Fruit fly (Drosophila melanogaster) whole organism, embryonic: ENCODE data around the gene CG31207.

Experiments used
- Atf-2 ChIP-seq: fragments of 200-800 bp; sonication (Bioruptor generic); optimal IDR thresholded peaks from 2 replicates; lab custom pipeline; 2016; ENCODE audit warnings: missing biosample characterization, missing genetic modification characterization
- B-H2 ChIP-seq: fragments of 200-800 bp; sonication (Bioruptor generic); optimal IDR thresholded peaks from 2 replicates; lab custom pipeline; 2018; ENCODE audit warnings: missing biosample characterization, mild to moderate bottlenecking, missing genetic modification characterization
- CG10267 ChIP-seq: fragments of 200-800 bp; sonication (Bioruptor generic); optimal IDR thresholded peaks from 2 replicates; lab custom pipeline; 2018; ENCODE audit warnings: missing biosample characterization, mild to moderate bottlenecking, missing genetic modification characterization, moderate library complexity
- CG10543 ChIP-seq: fragments of 200-800 bp; sonication (Bioruptor generic); optimal IDR thresholded peaks from 3 replicates; lab custom pipeline; 2017; ENCODE audit warnings: missing biosample characterization, mild to moderate bottlenecking, missing genetic modification characterization, moderate library complexity
- CG11696 ChIP-seq: fragments of 200-800 bp; sonication (Bioruptor generic); IDR thresholded peaks from 2 replicates; pipeline ENCODE4 v1.3.6; 2022; ENCODE audit warnings: missing biosample characterization, missing genetic modification characterization
- CG12769 ChIP-seq: fragments of 200-800 bp; sonication (Bioruptor generic); optimal IDR thresholded peaks from 2 replicates; lab custom pipeline; 2019; ENCODE audit warnings: missing biosample characterization, mild to moderate bottlenecking, missing genetic modification characterization, moderate library complexity
- CG17361 ChIP-seq: fragments of 200-800 bp; sonication (Bioruptor generic); IDR thresholded peaks from 3 replicates; pipeline ENCODE4 v1.3.6; 2022; ENCODE audit warnings: missing biosample characterization, missing genetic modification characterization
- CG34376 ChIP-seq: fragments of 200-800 bp; sonication (Bioruptor generic); optimal IDR thresholded peaks from 2 replicates; lab custom pipeline; 2018; ENCODE audit warnings: missing biosample characterization, mild to moderate bottlenecking, missing genetic modification characterization
- CG3995 ChIP-seq: fragments of 200-800 bp; sonication (Bioruptor generic); optimal IDR thresholded peaks from 3 replicates; lab custom pipeline; 2016; ENCODE audit warnings: missing biosample characterization, missing genetic modification characterization
- CG9609 ChIP-seq: fragments of 200-800 bp; sonication (Bioruptor generic); optimal IDR thresholded peaks from 3 replicates; lab custom pipeline; 2016; ENCODE audit warnings: missing biosample characterization, missing genetic modification characterization
- Ets65A ChIP-seq: fragments of 200-800 bp; sonication (Bioruptor generic); peaks from one replicate; lab custom pipeline; 2016; ENCODE audit warnings: missing biosample characterization, missing genetic modification characterization
- Gug ChIP-seq: fragments of 200-800 bp; sonication (Bioruptor generic); IDR thresholded peaks from 4 replicates; pipeline ENCODE4 v1.3.6; 2022; ENCODE audit warnings: missing biosample characterization, missing genetic modification characterization
- H2.0 ChIP-seq: fragments of 200-800 bp; sonication (Bioruptor generic); IDR thresholded peaks from 2 replicates; pipeline ENCODE4 v1.3.6; 2022; ENCODE audit warnings: missing biosample characterization, missing genetic modification characterization
- HLH4C ChIP-seq: fragments of 200-800 bp; sonication (Bioruptor generic); IDR thresholded peaks from 3 replicates; pipeline ENCODE4 v1.3.6; 2022; ENCODE audit warnings: missing biosample characterization, missing genetic modification characterization; ENCODE audit not compliant: partially characterized antibody
- Lhr ChIP-seq: fragments of 200-800 bp; sonication (Bioruptor generic); optimal IDR thresholded peaks from 3 replicates; lab custom pipeline; 2017; ENCODE audit warnings: mild to moderate bottlenecking, missing biosample characterization, missing genetic modification reagents, missing genetic modification characterization
- Meics ChIP-seq: fragments of 200-800 bp; sonication (Bioruptor generic); optimal IDR thresholded peaks from 2 replicates; lab custom pipeline; 2017; ENCODE audit warnings: missing biosample characterization, mild to moderate bottlenecking, missing genetic modification characterization
- Oaz ChIP-seq: fragments of 200-800 bp; sonication (Bioruptor generic); IDR thresholded peaks from 2 replicates; pipeline ENCODE4 v1.3.6; 2022; ENCODE audit warnings: missing biosample characterization, missing genetic modification characterization
- Pdp1 ChIP-seq, 2 experiments: fragments of 200-800 bp; sonication (Bioruptor generic); optimal IDR thresholded peaks; 3 replicates each; lab custom pipeline; 2016; ENCODE audit warnings: missing biosample characterization in 2 of 2, missing genetic modification characterization in 2 of 2, mild to moderate bottlenecking in 1 of 2, moderate library complexity in 1 of 2
- Rfx ChIP-seq: fragments of 200-800 bp; sonication (Bioruptor generic); IDR thresholded peaks from 2 replicates; pipeline ENCODE4 v1.3.6; 2022; ENCODE audit warnings: missing biosample characterization, missing genetic modification characterization
- Rx ChIP-seq: fragments of 200-800 bp; sonication (Bioruptor generic); IDR thresholded peaks from 2 replicates; pipeline ENCODE4 v1.3.6; 2022; ENCODE audit warnings: missing biosample characterization, missing genetic modification characterization
- Side ChIP-seq: fragments of 200-800 bp; sonication (Bioruptor generic); optimal IDR thresholded peaks from 2 replicates; lab custom pipeline; 2016; ENCODE audit warnings: missing biosample characterization, missing genetic modification characterization
- Taf1 ChIP-seq: fragments of 200-800 bp; sonication (Bioruptor generic); IDR thresholded peaks from 2 replicates; pipeline ENCODE4 v1.3.6; 2022; ENCODE audit warnings: missing biosample characterization, missing genetic modification characterization
- Trl ChIP-seq, 3 experiments: fragments of >200 bp in 2 of 3; fragments of 200-800 bp in 1 of 3; sonication (Bioruptor generic) in 1 of 3; optimal IDR thresholded peaks; 2 replicates in 1 of 3; 3 replicates in 2 of 3; lab custom pipeline; 2016 to 2017; ENCODE audit warnings: missing biosample characterization in 1 of 3, missing genetic modification characterization in 1 of 3
- ap ChIP-seq: fragments of 200-800 bp; sonication (Bioruptor generic); IDR thresholded peaks from 2 replicates; pipeline ENCODE4 v1.3.6; 2022; ENCODE audit warnings: missing biosample characterization, missing genetic modification characterization
- ato ChIP-seq: fragments of 200-800 bp; sonication (Bioruptor generic); IDR thresholded peaks from 2 replicates; pipeline ENCODE4 v1.3.6; 2022; ENCODE audit warnings: missing biosample characterization, missing genetic modification characterization; ENCODE audit not compliant: partially characterized antibody
- cas ChIP-seq: fragments of 200-800 bp; sonication (Bioruptor generic); IDR thresholded peaks from 2 replicates; pipeline ENCODE4 v1.3.6; 2022; ENCODE audit warnings: missing biosample characterization, missing genetic modification characterization
- croc ChIP-seq: fragments of 200-800 bp; sonication (Bioruptor generic); conservative IDR thresholded peaks from 3 replicates; pipeline ENCODE4 v1.3.6; 2022; ENCODE audit warnings: missing biosample characterization, missing genetic modification characterization
- da ChIP-seq: fragments of 200-800 bp; sonication (Bioruptor generic); optimal IDR thresholded peaks from 2 replicates; lab custom pipeline; 2016; ENCODE audit warnings: missing biosample characterization, missing genetic modification characterization
- esg ChIP-seq: fragments of 200-800 bp; sonication (Bioruptor generic); conservative IDR thresholded peaks from 2 replicates; pipeline ENCODE4 v1.3.6; 2022; ENCODE audit warnings: missing biosample characterization, missing genetic modification characterization
- eyg ChIP-seq: fragments of 200-800 bp; sonication (Bioruptor generic); optimal IDR thresholded peaks from 3 replicates; lab custom pipeline; 2016; ENCODE audit warnings: missing biosample characterization, missing genetic modification characterization
- gfzf ChIP-seq: fragments of 200-800 bp; sonication (Bioruptor generic); optimal IDR thresholded peaks from 2 replicates; lab custom pipeline; 2016; ENCODE audit warnings: missing biosample characterization, mild to moderate bottlenecking, missing genetic modification characterization, moderate library complexity
- grau ChIP-seq: fragments of 200-800 bp; optimal IDR thresholded peaks from 3 replicates; lab custom pipeline; 2019; ENCODE audit warnings: missing biosample characterization, mild to moderate bottlenecking, missing genetic modification characterization, moderate library complexity
- gro ChIP-seq: fragments of 200-800 bp; sonication (Bioruptor generic); optimal IDR thresholded peaks from 2 replicates; lab custom pipeline; 2016; ENCODE audit warnings: missing biosample characterization, missing genetic modification characterization
- gt ChIP-seq: fragments of 200-800 bp; sonication (Bioruptor generic); IDR thresholded peaks from 2 replicates; pipeline ENCODE4 v1.3.6; 2022; ENCODE audit warnings: missing biosample characterization, missing genetic modification characterization
- hbn ChIP-seq: fragments of 200-800 bp; sonication (Bioruptor generic); IDR thresholded peaks from 2 replicates; pipeline ENCODE4 v1.3.6; 2022; ENCODE audit warnings: missing biosample characterization, missing genetic modification characterization; ENCODE audit not compliant: partially characterized antibody
- lmd ChIP-seq: fragments of 200-800 bp; sonication (Bioruptor generic); IDR thresholded peaks from 2 replicates; pipeline ENCODE4 v1.3.6; 2022; ENCODE audit warnings: missing biosample characterization, missing genetic modification characterization
- luna ChIP-seq: fragments of 200-800 bp; sonication (Bioruptor generic); optimal IDR thresholded peaks from 2 replicates; lab custom pipeline; 2016; ENCODE audit warnings: missing biosample characterization, missing genetic modification characterization
- nerfin-2 ChIP-seq: fragments of 200-800 bp; sonication (Bioruptor generic); IDR thresholded peaks from 2 replicates; pipeline ENCODE4 v1.3.6; 2022; ENCODE audit warnings: missing biosample characterization, missing genetic modification characterization; ENCODE audit not compliant: partially characterized antibody
- otp ChIP-seq: fragments of 200-800 bp; sonication (Bioruptor generic); IDR thresholded peaks from 3 replicates; pipeline ENCODE4, ENCODE4 v1.3.6; 2022; ENCODE audit warnings: missing biosample characterization, missing genetic modification characterization
- p53 ChIP-seq: fragments of 200-800 bp; sonication (Bioruptor generic); optimal IDR thresholded peaks from 2 replicates; lab custom pipeline; 2016; ENCODE audit warnings: missing biosample characterization, missing genetic modification characterization
- pfk ChIP-seq: fragments of 200-800 bp; sonication (Bioruptor generic); optimal IDR thresholded peaks from 2 replicates; lab custom pipeline; 2018; ENCODE audit warnings: missing biosample characterization, mild to moderate bottlenecking, missing genetic modification characterization, moderate library complexity
- pnt ChIP-seq: fragments of 200-800 bp; sonication (Bioruptor generic); optimal IDR thresholded peaks from 3 replicates; lab custom pipeline; 2016; ENCODE audit warnings: missing biosample characterization, missing genetic modification characterization
- pum ChIP-seq: fragments of 200-800 bp; sonication (Bioruptor generic); optimal IDR thresholded peaks from 2 replicates; lab custom pipeline; 2016; ENCODE audit warnings: missing biosample characterization, missing genetic modification characterization
- sisA ChIP-seq: fragments of 200-800 bp; sonication (Bioruptor generic); IDR thresholded peaks from 2 replicates; pipeline ENCODE4 v1.3.6; 2022; ENCODE audit warnings: missing biosample characterization, missing genetic modification characterization
- sug ChIP-seq: fragments of 200-800 bp; optimal IDR thresholded peaks from 2 replicates; lab custom pipeline; 2019; ENCODE audit warnings: missing biosample characterization, mild to moderate bottlenecking, missing genetic modification characterization, moderate library complexity
- tgo ChIP-seq: fragments of 200-800 bp; sonication (Bioruptor generic); IDR thresholded peaks from 3 replicates; pipeline ENCODE4 v1.3.6; 2022; ENCODE audit warnings: missing biosample characterization, missing genetic modification characterization
- tup ChIP-seq: fragments of 200-800 bp; sonication (Bioruptor generic); optimal IDR thresholded peaks from 2 replicates; lab custom pipeline; 2016; ENCODE audit warnings: missing biosample characterization, mild to moderate bottlenecking, missing genetic modification characterization, moderate library complexity
- wdn ChIP-seq: fragments of 200-800 bp; sonication (Bioruptor generic); IDR thresholded peaks from 2 replicates; pipeline ENCODE4 v1.3.6; 2022; ENCODE audit warnings: missing biosample characterization, missing genetic modification characterization
- wor ChIP-seq: fragments of 200-800 bp; sonication (Bioruptor generic); IDR thresholded peaks from 2 replicates; pipeline ENCODE4 v1.3.6; 2022; ENCODE audit warnings: missing biosample characterization, missing genetic modification characterization

CG31207 gene

dm6 chr3R:21017464-21018080 is 29.3 kb downstream of the CG31207 start, which contains the start of gene Rlip (continued):
- peak; percentile 58; the same call in 1 of the 2 replicates for TF ChIP-seq ato
- peak; percentile 59; the same call in 2 of the 3 replicates for TF ChIP-seq HLH4C (GFP tag; lab: Robert Waterston, UW)
- peak; percentile 46 for TF ChIP-seq pum
- TF ChIP-seq Oaz = peak; percentile 19; the same call in 1 of the 2 replicates
- peak; percentile 22 for TF ChIP-seq CG3995 (GFP tag; lab: Kevin White, UChicago)
- no peak for TF ChIP-seq gt (GFP tag; lab: Robert Waterston, UW)
- no peak for TF ChIP-seq wor (GFP tag; lab: Robert Waterston, UW)
- peak; percentile 5 for TF ChIP-seq CG12769 (tag; lab: Kevin White, UChicago)
- TF ChIP-seq esg (GFP tag; lab: Robert Waterston, UW) = peak; percentile 41; the same call in 1 of the 2 replicates
- peak; percentile 22 for TF ChIP-seq CG10543 (GFP tag; lab: Kevin White, UChicago)
- peak; percentile 57 for TF ChIP-seq Rx
- 0 out of 3 replicates have a peak, but pooled peaks have one; percentile 14 for TF ChIP-seq croc (GFP tag; lab: Robert Waterston, UW)
- TF ChIP-seq gro (GFP tag; lab: Kevin White, UChicago) = peak; percentile 64
- TF ChIP-seq Taf1 (GFP tag; lab: Robert Waterston, UW) = no peak
- peak; percentile 40 for TF ChIP-seq p53 (GFP tag; lab: Kevin White, UChicago)
- peak; percentile 56 for TF ChIP-seq sug (tag; lab: Kevin White, UChicago)
- peak; percentile 24 for TF ChIP-seq gfzf
- TF ChIP-seq Lhr (GFP tag; lab: Kevin White, UChicago) = peak; percentile 15
- TF ChIP-seq H2.0 = no peak
- TF ChIP-seq Pdp1 (GFP tag; optimal IDR thresholded peaks at IDR 0.05; lab: Kevin White, UChicago) = peak; percentile 59 to 96
- no peak for TF ChIP-seq pfk (GFP tag; lab: Kevin White, UChicago)
- TF ChIP-seq wdn = peak; percentile 35; the same call in 1 of the 2 replicates
- TF ChIP-seq tup (GFP tag; lab: Kevin White, UChicago) = peak; percentile 36
- peak; percentile 96 for TF ChIP-seq CG10267 (tag; lab: Kevin White, UChicago)
- no peak for TF ChIP-seq da (GFP tag; lab: Kevin White, UChicago)
- no peak for TF ChIP-seq CG11696 (GFP tag; lab: Robert Waterston, UW)
- TF ChIP-seq CG9609 = peak; percentile 55
- peak; percentile 65 for TF ChIP-seq Side
- TF ChIP-seq cas (GFP tag; lab: Robert Waterston, UW) = no peak
- 0 out of 3 replicates have a peak, but pooled peaks have one; percentile 40 for TF ChIP-seq tgo (GFP tag; lab: Robert Waterston, UW)
- peak; percentile 43; the same call in 1 of the 3 replicates for TF ChIP-seq CG17361 (GFP tag; lab: Robert Waterston, UW)
- TF ChIP-seq hbn (GFP tag; lab: Robert Waterston, UW) = peak; percentile 50
- TF ChIP-seq lmd (GFP tag; lab: Robert Waterston, UW) = peak; percentile 47; the same call in 1 of the 2 replicates
- peak; percentile 49 for TF ChIP-seq B-H2 (GFP tag; lab: Kevin White, UChicago)
- peak; percentile 82 for TF ChIP-seq Rfx (GFP tag; lab: Robert Waterston, UW)
- no peak for TF ChIP-seq Trl (optimal IDR thresholded peaks at IDR 0.05; lab: Kevin White, UChicago)
- peak; percentile 75 for TF ChIP-seq Trl (GFP tag; optimal IDR thresholded peaks at IDR 0.05; lab: Kevin White, UChicago)
- TF ChIP-seq Ets65A (GFP tag; lab: Kevin White, UChicago) = peak; percentile 98
- no peak for TF ChIP-seq grau (tag; lab: Kevin White, UChicago)
- TF ChIP-seq otp = 0 out of 3 replicates have a peak, but pooled peaks have one; percentile 25
- TF ChIP-seq Atf-2 = peak; percentile 15
- peak; percentile 25 for TF ChIP-seq pnt
- no peak for TF ChIP-seq ap (GFP tag; lab: Robert Waterston, UW)
- TF ChIP-seq luna (GFP tag; lab: Kevin White, UChicago) = peak; percentile 14
- TF ChIP-seq CG34376 (GFP tag; lab: Kevin White, UChicago) = no peak
- TF ChIP-seq eyg (GFP tag; lab: Kevin White, UChicago) = peak; percentile 41
- TF ChIP-seq Meics (GFP tag; lab: Kevin White, UChicago) = peak; percentile 19
- TF ChIP-seq Gug (GFP tag; lab: Robert Waterston, UW) = peak; percentile 55; the same call in 2 of the 4 replicates
- peak; percentile 37; the same call in 1 of the 2 replicates for TF ChIP-seq nerfin-2 (GFP tag; lab: Robert Waterston, UW)
- peak; percentile 70 for TF ChIP-seq sisA (GFP tag; lab: Robert Waterston, UW)
